Fruit fly (Drosophila melanogaster): ENCODE results near the gene CG33060.

DNA sequence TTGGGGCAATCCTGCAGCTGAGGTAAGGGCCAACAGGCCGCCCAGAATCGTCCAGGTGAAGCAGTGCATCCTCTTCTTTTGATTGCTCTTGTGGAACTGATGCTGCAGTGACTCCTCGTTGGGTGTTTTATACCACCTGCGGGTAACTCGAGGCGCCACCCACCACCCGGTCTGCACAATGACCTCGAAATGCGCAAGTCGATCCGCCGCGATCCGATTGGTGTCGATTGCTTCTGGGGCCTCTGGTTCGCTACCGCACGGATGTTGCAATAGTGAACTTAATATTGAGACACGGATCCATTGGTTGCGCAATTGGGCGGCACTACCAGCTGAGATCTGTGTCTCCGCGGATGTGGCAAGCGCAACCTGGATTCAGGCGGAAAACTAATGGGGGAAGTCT is 36.4 kb downstream of the CG33060 start, which contains the start of gene Cpr72Ec:
- no peak for TF ChIP-seq Smox (GFP tag; optimal IDR thresholded peaks at IDR 0.05)
- no peak for TF ChIP-seq CG11294 (GFP tag; IDR thresholded peaks at IDR 0.05)
- no peak for TF ChIP-seq CG8319 (GFP tag; optimal IDR thresholded peaks at IDR 0.05)
